Fruit fly (Drosophila melanogaster) whole organism, embryonic: ENCODE measurements around the gene pnr.

Experiments
- Blimp-1 ChIP-seq: fragments of 200-800 bp; sonication (Bioruptor generic); optimal IDR thresholded peaks from 3 replicates; lab custom pipeline; 2018; ENCODE audit warnings: missing biosample characterization, missing genetic modification characterization, mild to moderate bottlenecking, moderate library complexity, missing genetic modification reagents
- BtbVII ChIP-seq: fragments of 200-800 bp; sonication (Bioruptor generic); optimal IDR thresholded peaks from 3 replicates; lab custom pipeline; 2017; ENCODE audit warnings: missing biosample characterization, mild to moderate bottlenecking, missing genetic modification characterization
- CG10209 ChIP-seq: fragments of 200-800 bp; sonication (Bioruptor generic); optimal IDR thresholded peaks from 3 replicates; lab custom pipeline; 2017; ENCODE audit warnings: missing biosample characterization, mild to moderate bottlenecking, missing genetic modification characterization, missing genetic modification reagents
- CG12155 ChIP-seq: fragments of 200-800 bp; sonication (Bioruptor generic); optimal IDR thresholded peaks from 3 replicates; lab custom pipeline; 2016; ENCODE audit warnings: missing biosample characterization, missing genetic modification characterization
- CG12219 ChIP-seq: fragments of 200-800 bp; sonication (Bioruptor generic); optimal IDR thresholded peaks from 3 replicates; lab custom pipeline; 2018; ENCODE audit warnings: missing biosample characterization, mild to moderate bottlenecking, missing genetic modification characterization
- CG12236 ChIP-seq: fragments of 200-800 bp; sonication (Bioruptor generic); optimal IDR thresholded peaks from 2 replicates; lab custom pipeline; 2016; ENCODE audit warnings: missing biosample characterization, missing genetic modification characterization
- CG12942 ChIP-seq: fragments of 200-800 bp; sonication (Bioruptor generic); optimal IDR thresholded peaks from 3 replicates; lab custom pipeline; 2016; ENCODE audit warnings: missing biosample characterization, missing genetic modification characterization
- CG1603 ChIP-seq: fragments of 200-800 bp; sonication (Bioruptor generic); optimal IDR thresholded peaks from 2 replicates; lab custom pipeline; 2019; ENCODE audit warnings: missing biosample characterization, mild to moderate bottlenecking, missing genetic modification characterization, moderate library complexity
- CG17568 ChIP-seq: fragments of 200-800 bp; sonication (Bioruptor generic); optimal IDR thresholded peaks from 2 replicates; lab custom pipeline; 2018; ENCODE audit warnings: missing biosample characterization, mild to moderate bottlenecking, missing genetic modification characterization, moderate library complexity
- CG1792 ChIP-seq: fragments of 200-800 bp; sonication (Bioruptor generic); optimal IDR thresholded peaks from 2 replicates; lab custom pipeline; 2016; ENCODE audit warnings: missing biosample characterization, missing genetic modification characterization
- CG2120 ChIP-seq: fragments of 200-800 bp; sonication (Bioruptor generic); optimal IDR thresholded peaks from 3 replicates; lab custom pipeline; 2016; ENCODE audit warnings: missing biosample characterization, missing genetic modification characterization
- CG2202 ChIP-seq: fragments of 200-800 bp; sonication (Bioruptor generic); optimal IDR thresholded peaks from 2 replicates; lab custom pipeline; 2018; ENCODE audit warnings: missing biosample characterization, mild to moderate bottlenecking, missing genetic modification characterization
- CG30020 ChIP-seq: fragments of 200-800 bp; optimal IDR thresholded peaks from 2 replicates; lab custom pipeline; 2019; ENCODE audit warnings: missing biosample characterization, mild to moderate bottlenecking, missing genetic modification characterization, moderate library complexity
- CG33213 ChIP-seq: fragments of 200-800 bp; sonication (Bioruptor generic); optimal IDR thresholded peaks from 3 replicates; lab custom pipeline; 2016; ENCODE audit warnings: missing biosample characterization, missing genetic modification characterization
- CG3995 ChIP-seq: fragments of 200-800 bp; sonication (Bioruptor generic); optimal IDR thresholded peaks from 3 replicates; lab custom pipeline; 2016; ENCODE audit warnings: missing biosample characterization, missing genetic modification characterization
- CG4360 ChIP-seq: fragments of 200-800 bp; sonication (Bioruptor generic); IDR thresholded peaks from 2 replicates; pipeline ENCODE4 v1.3.6; 2022; ENCODE audit warnings: missing biosample characterization, missing genetic modification characterization
- CG43689 ChIP-seq: fragments of 200-800 bp; sonication (Bioruptor generic); IDR thresholded peaks from 2 replicates; pipeline ENCODE4 v1.3.6; 2022; ENCODE audit warnings: missing biosample characterization, missing genetic modification characterization
- CG6791 ChIP-seq: fragments of 200-800 bp; sonication (Bioruptor generic); IDR thresholded peaks from 3 replicates; pipeline ENCODE4 v1.3.6; 2022; ENCODE audit warnings: missing biosample characterization, missing genetic modification characterization; ENCODE audit not compliant: partially characterized antibody
- CG8478 ChIP-seq: fragments of >200 bp; optimal IDR thresholded peaks from 2 replicates; lab custom pipeline; 2018
- CG8765 ChIP-seq: fragments of 200-800 bp; sonication (Bioruptor generic); IDR thresholded peaks from 2 replicates; pipeline ENCODE4 v1.3.6; 2022; ENCODE audit warnings: missing biosample characterization, missing genetic modification characterization
- CG9727 ChIP-seq: fragments of 200-800 bp; sonication (Bioruptor generic); optimal IDR thresholded peaks from 3 replicates; lab custom pipeline; 2017; ENCODE audit warnings: missing biosample characterization, mild to moderate bottlenecking, missing genetic modification characterization
- CoRest ChIP-seq: fragments of 200-800 bp; sonication (Bioruptor generic); optimal IDR thresholded peaks from 3 replicates; lab custom pipeline; 2018; ENCODE audit warnings: missing biosample characterization, mild to moderate bottlenecking, missing genetic modification characterization, moderate library complexity
- Deaf1 ChIP-seq: fragments of 200-800 bp; optimal IDR thresholded peaks from 3 replicates; lab custom pipeline; 2019; ENCODE audit warnings: missing biosample characterization, mild to moderate bottlenecking, missing genetic modification characterization, moderate library complexity
- GATAe ChIP-seq: fragments of 200-800 bp; sonication (Bioruptor generic); conservative IDR thresholded peaks from 2 replicates; pipeline ENCODE4 v1.3.6; 2022; ENCODE audit warnings: missing biosample characterization, missing genetic modification characterization
- HHEX ChIP-seq: fragments of 200-800 bp; sonication (Bioruptor generic); optimal IDR thresholded peaks from 3 replicates; lab custom pipeline; 2017; ENCODE audit warnings: missing biosample characterization, mild to moderate bottlenecking, missing genetic modification characterization, missing genetic modification reagents
- Hey ChIP-seq: fragments of 200-800 bp; sonication (Bioruptor generic); optimal IDR thresholded peaks from 3 replicates; lab custom pipeline; 2018; ENCODE audit warnings: missing biosample characterization, mild to moderate bottlenecking, missing genetic modification characterization
- Hmx ChIP-seq: fragments of 200-800 bp; sonication (Bioruptor generic); optimal IDR thresholded peaks from 2 replicates; lab custom pipeline; 2016; ENCODE audit warnings: missing biosample characterization, missing genetic modification characterization
- NfI ChIP-seq: fragments of 200-800 bp; sonication (Bioruptor generic); optimal IDR thresholded peaks from 3 replicates; lab custom pipeline; 2018; ENCODE audit warnings: missing biosample characterization, mild to moderate bottlenecking, missing genetic modification characterization, moderate library complexity
- Ravus ChIP-seq: fragments of 200-800 bp; sonication (Bioruptor generic); IDR thresholded peaks from 2 replicates; pipeline ENCODE4 v1.3.6; 2022; ENCODE audit warnings: missing biosample characterization, missing genetic modification characterization
- Sox100B ChIP-seq: fragments of 200-800 bp; sonication (Bioruptor generic); optimal IDR thresholded peaks from 3 replicates; lab custom pipeline; 2018; ENCODE audit warnings: missing biosample characterization, mild to moderate bottlenecking, missing genetic modification characterization
- Spps ChIP-seq: fragments of 200-800 bp; sonication (Bioruptor generic); optimal IDR thresholded peaks from 2 replicates; lab custom pipeline; 2018; ENCODE audit warnings: missing biosample characterization, mild to moderate bottlenecking, missing genetic modification characterization
- Xbp1 ChIP-seq: fragments of 200-800 bp; sonication (Bioruptor generic); optimal IDR thresholded peaks from 3 replicates; lab custom pipeline; 2016; ENCODE audit warnings: missing biosample characterization, mild to moderate bottlenecking, missing genetic modification characterization
- YL-1 ChIP-seq: fragments of 200-800 bp; sonication (Bioruptor generic); optimal IDR thresholded peaks from 3 replicates; lab custom pipeline; 2017; ENCODE audit warnings: missing biosample characterization, mild to moderate bottlenecking, missing genetic modification characterization
- ara ChIP-seq: fragments of 200-800 bp; sonication (Bioruptor generic); IDR thresholded peaks from 2 replicates; pipeline ENCODE4 v1.3.6; 2022; ENCODE audit warnings: missing biosample characterization, missing genetic modification characterization
- cas ChIP-seq: fragments of 200-800 bp; sonication (Bioruptor generic); IDR thresholded peaks from 2 replicates; pipeline ENCODE4 v1.3.6; 2022; ENCODE audit warnings: missing biosample characterization, missing genetic modification characterization
- danr ChIP-seq: fragments of 200-800 bp; sonication (Bioruptor generic); IDR thresholded peaks from 2 replicates; pipeline ENCODE4 v1.3.6; 2022; ENCODE audit warnings: missing biosample characterization, missing genetic modification characterization
- dimm ChIP-seq: fragments of 200-800 bp; sonication (Bioruptor generic); IDR thresholded peaks from 2 replicates; pipeline ENCODE4 v1.3.6; 2022; ENCODE audit warnings: missing biosample characterization, missing genetic modification characterization
- gfzf ChIP-seq: fragments of 200-800 bp; sonication (Bioruptor generic); optimal IDR thresholded peaks from 2 replicates; lab custom pipeline; 2016; ENCODE audit warnings: missing biosample characterization, mild to moderate bottlenecking, missing genetic modification characterization, moderate library complexity
- inv ChIP-seq: fragments of 200-800 bp; sonication (Bioruptor generic); IDR thresholded peaks from 2 replicates; pipeline ENCODE4 v1.3.6; 2022; ENCODE audit warnings: missing biosample characterization, missing genetic modification characterization; ENCODE audit not compliant: partially characterized antibody
- lab ChIP-seq: fragments of 200-800 bp; sonication (Bioruptor generic); optimal IDR thresholded peaks from 3 replicates; lab custom pipeline; 2017; ENCODE audit warnings: missing biosample characterization, missing genetic modification characterization, mild to moderate bottlenecking, moderate library complexity, missing genetic modification reagents
- mirr ChIP-seq: fragments of 200-800 bp; sonication (Bioruptor generic); optimal IDR thresholded peaks from 3 replicates; lab custom pipeline; 2018; ENCODE audit warnings: missing biosample characterization, mild to moderate bottlenecking, missing genetic modification characterization
- nerfin-2 ChIP-seq: fragments of 200-800 bp; sonication (Bioruptor generic); IDR thresholded peaks from 2 replicates; pipeline ENCODE4 v1.3.6; 2022; ENCODE audit warnings: missing biosample characterization, missing genetic modification characterization; ENCODE audit not compliant: partially characterized antibody
- p53 ChIP-seq: fragments of 200-800 bp; sonication (Bioruptor generic); optimal IDR thresholded peaks from 2 replicates; lab custom pipeline; 2016; ENCODE audit warnings: missing biosample characterization, missing genetic modification characterization
- slp2 ChIP-seq: fragments of 200-800 bp; sonication (Bioruptor generic); optimal IDR thresholded peaks from 2 replicates; lab custom pipeline; 2016; ENCODE audit warnings: missing biosample characterization, missing genetic modification characterization
- sob ChIP-seq: fragments of 200-800 bp; sonication (Bioruptor generic); IDR thresholded peaks from 2 replicates; pipeline ENCODE4 v1.3.6; 2022; ENCODE audit warnings: missing biosample characterization, missing genetic modification characterization
- tap ChIP-seq: fragments of 200-800 bp; optimal IDR thresholded peaks from 3 replicates; lab custom pipeline; 2019; ENCODE audit warnings: missing biosample characterization, mild to moderate bottlenecking, missing genetic modification characterization, moderate library complexity
- trh ChIP-seq: fragments of 200-800 bp; sonication (Bioruptor generic); optimal IDR thresholded peaks from 2 replicates; lab custom pipeline; 2016; ENCODE audit warnings: missing biosample characterization, missing genetic modification characterization
- wek ChIP-seq: fragments of 200-800 bp; sonication (Bioruptor generic); optimal IDR thresholded peaks from 3 replicates; lab custom pipeline; 2018; ENCODE audit warnings: missing biosample characterization, mild to moderate bottlenecking, missing genetic modification characterization, moderate library complexity
- zf30C ChIP-seq: fragments of 200-800 bp; sonication (Bioruptor generic); optimal IDR thresholded peaks from 3 replicates; lab custom pipeline; 2018; ENCODE audit warnings: missing biosample characterization, mild to moderate bottlenecking, missing genetic modification characterization
- zfh2 ChIP-seq: fragments of 200-800 bp; sonication (Bioruptor generic); optimal IDR thresholded peaks from 2 replicates; lab custom pipeline; 2016; ENCODE audit warnings: missing biosample characterization, missing genetic modification characterization

pnr gene

DNA sequence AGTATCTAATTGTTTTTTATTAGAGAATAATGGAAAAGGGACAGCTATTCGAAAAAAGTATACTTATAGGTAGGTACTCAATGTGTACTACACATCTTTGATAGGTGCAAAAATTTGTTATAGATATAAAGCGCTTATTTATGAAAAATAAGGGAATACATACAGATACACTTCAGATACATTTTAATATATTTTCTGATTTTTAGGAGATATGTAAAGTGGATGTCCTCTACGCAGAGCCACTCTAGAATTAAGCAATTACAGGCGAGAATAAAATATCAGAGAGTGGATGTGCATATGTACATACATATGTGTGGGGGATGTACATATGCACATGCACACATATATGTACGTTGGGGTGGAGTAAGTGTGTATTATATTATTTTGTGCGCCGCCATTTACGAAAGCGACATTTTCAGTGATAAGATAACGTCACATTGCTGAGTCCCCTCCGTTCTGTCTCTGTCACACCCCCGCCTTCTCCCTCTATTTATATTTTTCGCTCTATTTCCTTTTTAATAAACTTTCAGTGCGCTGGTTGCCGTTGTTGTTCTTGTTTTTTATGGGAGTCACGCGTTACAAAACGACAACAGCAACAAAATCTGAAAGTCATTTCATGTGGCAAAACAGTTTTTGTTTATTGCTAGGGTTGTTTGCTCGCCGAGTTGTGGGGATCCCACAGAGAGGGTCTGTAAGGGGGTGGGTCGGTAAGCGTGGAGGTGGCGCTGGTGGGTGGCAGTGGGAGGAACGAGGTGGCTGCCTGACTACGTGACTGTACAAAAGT, 21.0 kb upstream of the pnr start (continued):
- TF ChIP-seq CoRest (tag; lab: Kevin White, UChicago) (no peak), zfh2 (GFP tag; lab: Kevin White, UChicago) (no peak), wek (GFP tag; lab: Kevin White, UChicago) (no peak), nerfin-2 (GFP tag; lab: Robert Waterston, UW) (no peak), Ravus (GFP tag; lab: Robert Waterston, UW) (no peak), Deaf1 (tag; lab: Kevin White, UChicago) (peak; percentile 66), slp2 (no peak), CG12942 (GFP tag; lab: Kevin White, UChicago) (no peak), mirr (GFP tag; lab: Kevin White, UChicago) (peak; percentile 93), CG2202 (tag; lab: Kevin White, UChicago) (no peak), CG43689 (GFP tag; lab: Robert Waterston, UW) (no peak), Spps (no peak), Blimp-1 (GFP tag; lab: Kevin White, UChicago) (no peak), CG1603 (peak; percentile 15), cas (GFP tag; lab: Robert Waterston, UW) (no peak), BtbVII (GFP tag; lab: Kevin White, UChicago) (peak; percentile 50), GATAe (GFP tag; lab: Robert Waterston, UW) (peak; percentile 98), Hey (tag; lab: Kevin White, UChicago) (peak; percentile 80), inv (no peak), CG12219 (GFP tag; lab: Kevin White, UChicago) (no peak), CG6791 (GFP tag; lab: Robert Waterston, UW) (no peak), CG17568 (GFP tag; lab: Kevin White, UChicago) (peak; percentile 51), Hmx (no peak), CG12236 (GFP tag; lab: Kevin White, UChicago) (no peak), p53 (GFP tag; lab: Kevin White, UChicago) (peak; percentile 8), CG10209 (GFP tag; lab: Kevin White, UChicago) (peak; percentile 34), sob (GFP tag; lab: Robert Waterston, UW) (peak; percentile 22; the same call in 1 of the 2 replicates), danr (no peak), HHEX (GFP tag; lab: Kevin White, UChicago) (peak; percentile 36), YL-1 (GFP tag; lab: Kevin White, UChicago) (no peak), trh (GFP tag; lab: Kevin White, UChicago) (no peak), gfzf (GFP tag; lab: Kevin White, UChicago) (no peak), CG33213 (no peak), NfI (GFP tag; lab: Kevin White, UChicago) (no peak), CG2120 (GFP tag; lab: Kevin White, UChicago) (no peak), CG12155 (GFP tag; lab: Kevin White, UChicago) (no peak), tap (tag; lab: Kevin White, UChicago) (no peak), Xbp1 (GFP tag; lab: Kevin White, UChicago) (no peak), CG8478 (lab: Kevin White, UChicago) (no peak), ara (no peak), dimm (no peak), CG4360 (peak; percentile 51; the same call in 1 of the 2 replicates), lab (GFP tag; lab: Kevin White, UChicago) (peak; percentile 82), Sox100B (GFP tag; lab: Kevin White, UChicago) (no peak), CG1792 (GFP tag; lab: Kevin White, UChicago) (no peak), CG30020 (tag; lab: Kevin White, UChicago) (no peak), zf30C (GFP tag; lab: Kevin White, UChicago) (no peak), CG3995 (GFP tag; lab: Kevin White, UChicago) (no peak), CG9727 (GFP tag; lab: Kevin White, UChicago) (peak; percentile 45), CG8765 (no peak)
